Worm (Caenorhabditis elegans): ENCODE data around the gene C25F9.13.

- TF ChIP-seq hlh-13 (GFP tag; optimal IDR thresholded peaks at IDR 0.05) = no peak
- TF ChIP-seq T23F11.4 (GFP tag; optimal IDR thresholded peaks at IDR 0.05) = no peak
- no peak for TF ChIP-seq ceh-34 (tag; optimal IDR thresholded peaks at IDR 0.05)
These were observed 34.2 kb upstream of the C25F9.13 start, which contains the start of gene C25F9.11 for ce11 chrV:19432972-19433371.
